Fruit fly (Drosophila melanogaster): ENCODE measurements around the gene CG31140.
A peak's percentile ranks its signal among the peaks of the same experiment; 100 is the strongest.

CG31140 gene

DNA sequence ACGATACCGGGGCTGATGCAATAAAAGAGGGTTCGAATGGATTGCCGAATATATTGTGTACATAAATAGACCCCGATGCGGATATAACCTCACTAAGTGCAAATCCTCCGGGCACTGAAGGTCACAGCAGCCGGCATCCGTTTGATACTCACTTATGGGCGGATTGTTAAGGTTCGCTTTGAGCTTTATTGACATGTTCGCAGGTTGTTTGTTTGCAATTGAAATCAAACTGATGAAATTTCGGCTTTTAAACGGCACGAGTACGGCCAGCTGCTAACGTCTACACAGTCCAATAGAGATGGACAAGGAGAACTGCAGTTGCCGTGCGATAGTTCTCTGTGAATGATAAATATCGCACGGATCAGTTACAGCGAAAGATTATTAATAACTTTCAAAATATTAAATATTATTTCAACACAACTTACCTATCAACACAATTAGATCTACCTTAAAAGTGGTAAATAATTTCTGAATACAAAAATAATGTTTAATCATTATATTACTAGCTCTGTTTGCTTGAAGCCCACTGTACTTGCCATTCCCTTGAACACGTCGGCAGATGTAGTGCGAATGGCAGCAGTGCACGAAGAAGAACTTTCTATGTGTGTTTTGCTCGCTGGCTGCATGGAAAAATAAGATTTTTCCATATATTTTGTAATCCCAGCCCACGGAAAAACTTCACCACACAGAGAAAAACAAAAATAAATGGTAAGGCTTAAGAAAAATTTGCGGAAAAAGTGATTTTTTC lies 4.7 kb upstream of the CG31140 start, which contains the start of the genes GluProRS and AP-1sigma (continued):
- TF ChIP-seq grn (GFP tag; optimal IDR thresholded peaks at IDR 0.05) = peak; percentile 56
- peak; percentile 74 for TF ChIP-seq Lhr (GFP tag; optimal IDR thresholded peaks at IDR 0.05)
- TF ChIP-seq Doc3 (GFP tag; IDR thresholded peaks at IDR 0.05; ENCODE audit: partially characterized antibody) = peak; percentile 93
- TF ChIP-seq hth (optimal IDR thresholded peaks at IDR 0.05) = no peak
- TF ChIP-seq en (GFP tag; optimal IDR thresholded peaks at IDR 0.05) = peak; percentile 60
- TF ChIP-seq nmo (GFP tag; optimal IDR thresholded peaks at IDR 0.05) = peak; percentile 93
- peak; percentile 94 for TF ChIP-seq CG1602 (GFP tag; optimal IDR thresholded peaks at IDR 0.05)
- TF ChIP-seq dm (GFP tag; optimal IDR thresholded peaks at IDR 0.05) = peak; percentile 79
- peak; percentile 88 for TF ChIP-seq CG18764 (GFP tag; optimal IDR thresholded peaks at IDR 0.05)
- peak; percentile 77 for TF ChIP-seq emc (GFP tag; optimal IDR thresholded peaks at IDR 0.05)
- peak in 1 of 2 experiments; percentile 32 for TF ChIP-seq Eip74EF (GFP tag; optimal IDR thresholded peaks at IDR 0.05)
- peak; percentile 78 for TF ChIP-seq Ets97D (GFP tag; optimal IDR thresholded peaks at IDR 0.05)
- TF ChIP-seq CG10321 (GFP tag; IDR thresholded peaks at IDR 0.05) = peak; percentile 59
- peak; percentile 97 for TF ChIP-seq dysf (GFP tag; IDR thresholded peaks at IDR 0.05)
- peak; percentile 87 for TF ChIP-seq CG12104 (GFP tag; optimal IDR thresholded peaks at IDR 0.05)
- peak; percentile 87 for TF ChIP-seq PHDP (tag; optimal IDR thresholded peaks at IDR 0.05)
- TF ChIP-seq sr (GFP tag; IDR thresholded peaks at IDR 0.05) = peak; percentile 87
- peak; percentile 89 for TF ChIP-seq CG3065 (GFP tag; optimal IDR thresholded peaks at IDR 0.05)
- TF ChIP-seq stc (GFP tag; IDR thresholded peaks at IDR 0.05) = peak; percentile 90
- peak; percentile 95 for TF ChIP-seq CG17328 (GFP tag; IDR thresholded peaks at IDR 0.05)
- TF ChIP-seq CG18599 (GFP tag; optimal IDR thresholded peaks at IDR 0.05) = peak; percentile 89
- TF ChIP-seq MBD-R2 (GFP tag; IDR thresholded peaks at IDR 0.05) = peak; percentile 95
- TF ChIP-seq Stat92E (GFP tag; optimal IDR thresholded peaks at IDR 0.05) = peak in 1 of 3 experiments; percentile 67
- TF ChIP-seq CG6175 (GFP tag; IDR thresholded peaks at IDR 0.05) = peak; percentile 94
- TF ChIP-seq chinmo (GFP tag; IDR thresholded peaks at IDR 0.05; ENCODE audit: partially characterized antibody) = peak; percentile 96
- TF ChIP-seq CG9727 (GFP tag; optimal IDR thresholded peaks at IDR 0.05) = peak; percentile 93
- peak; percentile 89 for TF ChIP-seq jigr1 (GFP tag; IDR thresholded peaks at IDR 0.05)
- peak; percentile 0 for TF ChIP-seq CG14965 (GFP tag; optimal IDR thresholded peaks at IDR 0.05; ENCODE audit: borderline replicate concordance)
- TF ChIP-seq CG17912 (GFP tag; optimal IDR thresholded peaks at IDR 0.05) = peak; percentile 39
- peak; percentile 85; the same call in 1 of the 2 replicates for TF ChIP-seq CG31441 (GFP tag; IDR thresholded peaks at IDR 0.05)
- peak; percentile 69 for TF ChIP-seq E2f2 (GFP tag; IDR thresholded peaks at IDR 0.05)
- TF ChIP-seq CoRest (tag; optimal IDR thresholded peaks at IDR 0.05) = peak; percentile 92
- TF ChIP-seq CG17829 (tag; optimal IDR thresholded peaks at IDR 0.05) = peak; percentile 89
- TF ChIP-seq Kr (GFP tag; optimal IDR thresholded peaks at IDR 0.05) = no peak
- TF ChIP-seq CG11560 (tag; IDR thresholded peaks at IDR 0.05) = peak; percentile 87
- peak; percentile 87 for TF ChIP-seq zen (tag; optimal IDR thresholded peaks at IDR 0.05)
- TF ChIP-seq zen2 (GFP tag; IDR thresholded peaks at IDR 0.05; ENCODE audit: partially characterized antibody) = peak; percentile 72; the same call in 1 of the 3 replicates
- peak; percentile 79 for TF ChIP-seq ro (GFP tag; IDR thresholded peaks at IDR 0.05)
- peak; percentile 95 for TF ChIP-seq lilli (GFP tag; optimal IDR thresholded peaks at IDR 0.05)
- peak; percentile 88 for TF ChIP-seq toy (GFP tag; IDR thresholded peaks at IDR 0.05)
- TF ChIP-seq Dfd (GFP tag; optimal IDR thresholded peaks at IDR 0.05) = no peak
- peak; percentile 97 for TF ChIP-seq CG11456 (GFP tag; IDR thresholded peaks at IDR 0.05)
- TF ChIP-seq ken (GFP tag; IDR thresholded peaks at IDR 0.05) = peak; percentile 96
- peak; percentile 94 for TF ChIP-seq CG7372 (GFP tag; IDR thresholded peaks at IDR 0.05)
- peak; percentile 94 for TF ChIP-seq CG2120 (GFP tag; optimal IDR thresholded peaks at IDR 0.05)
- TF ChIP-seq da (GFP tag; optimal IDR thresholded peaks at IDR 0.05) = peak; percentile 67
- TF ChIP-seq knrl (GFP tag; IDR thresholded peaks at IDR 0.05; ENCODE audit: partially characterized antibody) = peak; percentile 97
- TF ChIP-seq NK7.1 (GFP tag; optimal IDR thresholded peaks at IDR 0.05) = peak; percentile 58
- peak; percentile 83 for TF ChIP-seq twi (tag; optimal IDR thresholded peaks at IDR 0.05)

Data from whole organism, embryonic.